Worm (Caenorhabditis elegans): ENCODE results near the gene T04C9.3.

DNA sequence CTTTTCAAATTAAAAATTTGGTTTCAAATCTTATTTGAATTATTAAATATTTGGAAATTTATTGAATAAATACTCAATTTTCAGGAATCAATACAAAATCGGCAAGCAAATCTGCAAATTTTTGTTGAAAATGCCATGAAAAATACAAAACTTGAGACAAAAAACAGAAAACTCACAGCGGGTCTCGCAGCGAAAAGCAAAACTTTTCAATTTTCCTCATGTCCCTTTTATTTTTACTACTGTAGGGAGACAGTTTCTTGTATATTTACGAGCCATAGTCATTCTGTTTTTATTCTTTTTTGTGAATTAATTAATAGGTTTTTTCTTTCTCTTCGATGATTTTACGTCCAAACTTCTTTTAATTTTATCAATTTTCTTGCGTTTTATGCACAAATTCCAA lies 3.0 kb downstream of the T04C9.3 start:
- TF ChIP-seq nhr-11 (tag; optimal IDR thresholded peaks at IDR 0.05), result no peak
- TF ChIP-seq odd-2 (tag; optimal IDR thresholded peaks at IDR 0.05), result no peak
- no peak for TF ChIP-seq ceh-14 (tag; optimal IDR thresholded peaks at IDR 0.05)
- no peak for TF ChIP-seq ama-1 (optimal IDR thresholded peaks at IDR 0.05)
- TF ChIP-seq unc-3 (GFP tag; conservative IDR thresholded peaks at IDR 0.05), result no peak
- TF ChIP-seq unc-3 (tag; optimal IDR thresholded peaks at IDR 0.05), result no peak
- no peak for TF ChIP-seq ets-4 (tag; optimal IDR thresholded peaks at IDR 0.05)
- no peak for TF ChIP-seq pha-4 (tag; optimal IDR thresholded peaks at IDR 0.05)
- TF ChIP-seq elt-4 (tag; optimal IDR thresholded peaks at IDR 0.05), result no peak
- no peak for TF ChIP-seq ceh-19 (GFP tag; optimal IDR thresholded peaks at IDR 0.05)
- no peak for TF ChIP-seq sox-2 (GFP tag; IDR thresholded peaks at IDR 0.05)
- no peak for TF ChIP-seq pqm-1 (tag; optimal IDR thresholded peaks at IDR 0.05)
- TF ChIP-seq F13H6.1 (tag; optimal IDR thresholded peaks at IDR 0.05), result no peak
- TF ChIP-seq ceh-24 (tag; optimal IDR thresholded peaks at IDR 0.05), result no peak
- no peak for TF ChIP-seq ceh-6 (GFP tag; optimal IDR thresholded peaks at IDR 0.05)

Data from whole organism, late embryonic.